Worm (Caenorhabditis elegans): ENCODE data around the gene Y64H9A.2.

Y64H9A.2 gene

ce11 chrX:5077696-5078343 lies 34.0 kb downstream of the Y64H9A.2 start, which contains the start of gene cal-5 (continued):
- TF ChIP-seq nhr-21 (tag; optimal IDR thresholded peaks at IDR 0.05) (peak; percentile 71), nhr-11 (tag; optimal IDR thresholded peaks at IDR 0.05) (no peak), nhr-237 (tag; optimal IDR thresholded peaks at IDR 0.05) (no peak), dmd-4 (tag; optimal IDR thresholded peaks at IDR 0.05) (no peak), nhr-129 (tag; optimal IDR thresholded peaks at IDR 0.05) (peak; percentile 12), unc-62 (GFP tag; optimal IDR thresholded peaks at IDR 0.05) (no peak), mbf-1 (tag; optimal IDR thresholded peaks at IDR 0.05) (no peak), peb-1 (tag; optimal IDR thresholded peaks at IDR 0.05) (no peak), sem-4 (tag; optimal IDR thresholded peaks at IDR 0.05) (no peak), elt-1 (tag; optimal IDR thresholded peaks at IDR 0.05) (no peak), lin-39 (tag; optimal IDR thresholded peaks at IDR 0.05) (no peak), skn-1 (tag; optimal IDR thresholded peaks at IDR 0.05) (no peak), nhr-10 (tag; optimal IDR thresholded peaks at IDR 0.05) (no peak), ceh-82 (tag; optimal IDR thresholded peaks at IDR 0.05) (no peak), zag-1 (tag; optimal IDR thresholded peaks at IDR 0.05) (no peak), nhr-23 (tag; optimal IDR thresholded peaks at IDR 0.05) (no peak), ztf-1 (GFP tag; conservative IDR thresholded peaks at IDR 0.05) (no peak)

- TF ChIP-seq ceh-82 (tag; optimal IDR thresholded peaks at IDR 0.05) = no peak
- TF ChIP-seq nhr-25 (tag; optimal IDR thresholded peaks at IDR 0.05) = peak; percentile 63
- peak; percentile 40 for TF ChIP-seq sma-3 (GFP tag; optimal IDR thresholded peaks at IDR 0.05)
- peak; percentile 46 for TF ChIP-seq sma-9 (GFP tag; optimal IDR thresholded peaks at IDR 0.05)
- TF ChIP-seq sma-9 (tag; optimal IDR thresholded peaks at IDR 0.05) = no peak
- no peak for TF ChIP-seq unc-55 (GFP tag; optimal IDR thresholded peaks at IDR 0.05)
- peak; percentile 1 for TF ChIP-seq crh-2 (tag; optimal IDR thresholded peaks at IDR 0.05)
Measured at ce11 chrX:5079297-5079696, 35.5 kb downstream of the Y64H9A.2 start.

- TF ChIP-seq nhr-11 (tag; optimal IDR thresholded peaks at IDR 0.05) = no peak
- TF ChIP-seq blmp-1 (tag; optimal IDR thresholded peaks at IDR 0.05; ENCODE audit: insufficient read depth) = no peak
- no peak for TF ChIP-seq skn-1 (tag; optimal IDR thresholded peaks at IDR 0.05)
- TF ChIP-seq sem-4 (tag; optimal IDR thresholded peaks at IDR 0.05) = no peak
- TF ChIP-seq mab-5 (tag; optimal IDR thresholded peaks at IDR 0.05) = no peak
- TF ChIP-seq fos-1 (tag; optimal IDR thresholded peaks at IDR 0.05) = no peak
Measured at ce11 chrX:5084080-5084479, 40.3 kb downstream of the Y64H9A.2 start.

DNA sequence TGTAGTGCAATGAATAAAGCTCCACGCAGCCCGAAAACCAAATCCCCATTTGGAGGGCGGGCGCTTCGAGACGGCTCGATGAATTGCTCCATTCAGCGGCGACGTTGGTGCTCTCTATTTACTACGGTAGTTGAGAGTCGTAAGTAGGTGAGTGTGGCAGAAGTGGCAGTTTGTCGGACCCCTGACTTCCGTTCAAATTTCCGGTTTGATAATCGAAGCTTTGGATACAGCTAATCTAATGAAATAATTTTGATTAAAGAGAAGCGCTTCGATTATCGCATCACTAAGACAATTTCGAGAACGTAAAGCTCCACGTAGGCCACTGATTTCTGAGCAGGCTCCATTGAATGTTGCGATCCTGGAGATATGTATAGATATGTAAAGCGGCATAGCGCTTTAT lies 40.7 kb downstream of the Y64H9A.2 start, which contains the start of gene ets-5:
ets-5 (minus strand) TSS at position 32 of the 400 bp plus-strand sequence.
- no peak for TF ChIP-seq nhr-77 (tag; optimal IDR thresholded peaks at IDR 0.05)
- TF ChIP-seq ceh-82 (tag; optimal IDR thresholded peaks at IDR 0.05) = no peak
- no peak for TF ChIP-seq fos-1 (tag; optimal IDR thresholded peaks at IDR 0.05)
- no peak for TF ChIP-seq unc-55 (GFP tag; optimal IDR thresholded peaks at IDR 0.05)
- TF ChIP-seq unc-39 (tag; optimal IDR thresholded peaks at IDR 0.05) = no peak
- TF ChIP-seq mdl-1 (tag; optimal IDR thresholded peaks at IDR 0.05) = no peak
- no peak for TF ChIP-seq zag-1 (tag; optimal IDR thresholded peaks at IDR 0.05)
- no peak for TF ChIP-seq peb-1 (tag; optimal IDR thresholded peaks at IDR 0.05)
- no peak for TF ChIP-seq ama-1 (optimal IDR thresholded peaks at IDR 0.05)
- TF ChIP-seq sma-9 (GFP tag; optimal IDR thresholded peaks at IDR 0.05) = no peak
- TF ChIP-seq sma-9 (tag; optimal IDR thresholded peaks at IDR 0.05) = no peak
- TF ChIP-seq F13H6.1 (tag; optimal IDR thresholded peaks at IDR 0.05) = no peak
- TF ChIP-seq nhr-12 (tag; optimal IDR thresholded peaks at IDR 0.05) = no peak
- TF ChIP-seq ceh-16 (tag; optimal IDR thresholded peaks at IDR 0.05) = no peak
- no peak for TF ChIP-seq blmp-1 (tag; optimal IDR thresholded peaks at IDR 0.05; ENCODE audit: insufficient read depth)
- TF ChIP-seq nhr-21 (tag; optimal IDR thresholded peaks at IDR 0.05) = no peak
- TF ChIP-seq skn-1 (tag; optimal IDR thresholded peaks at IDR 0.05) = no peak
- TF ChIP-seq unc-62 (GFP tag; optimal IDR thresholded peaks at IDR 0.05) = no peak
- TF ChIP-seq mbf-1 (tag; optimal IDR thresholded peaks at IDR 0.05) = no peak
- TF ChIP-seq gmeb-1 (tag; optimal IDR thresholded peaks at IDR 0.05) = no peak
- no peak for TF ChIP-seq R02D3.7 (tag; optimal IDR thresholded peaks at IDR 0.05)

DNA sequence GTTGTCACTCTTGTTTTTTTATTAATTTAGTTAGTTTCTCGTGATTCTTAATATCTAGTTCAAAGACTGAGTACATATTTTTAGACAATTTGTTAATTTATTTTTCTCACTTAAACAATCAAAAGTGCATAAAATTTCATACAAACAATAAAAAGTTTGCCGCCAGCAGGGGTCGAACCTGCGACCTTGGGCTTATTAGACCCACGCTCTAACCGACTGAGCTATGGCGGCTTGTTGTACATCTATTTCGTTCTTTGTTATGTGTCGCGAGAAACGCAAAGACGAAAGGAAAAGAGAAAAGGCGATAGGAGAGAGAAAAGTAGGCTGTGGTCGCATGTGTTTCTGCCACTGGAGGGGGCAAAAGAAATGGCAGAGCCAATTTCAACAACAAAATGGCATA lies 41.7 kb downstream of the Y64H9A.2 start:
- TF ChIP-seq blmp-1 (tag; optimal IDR thresholded peaks at IDR 0.05; ENCODE audit: insufficient read depth) (peak; percentile 22), unc-62 (GFP tag; optimal IDR thresholded peaks at IDR 0.05) (peak; percentile 26), nhr-129 (tag; optimal IDR thresholded peaks at IDR 0.05) (peak; percentile 89), nhr-12 (tag; optimal IDR thresholded peaks at IDR 0.05) (no peak), ztf-11 (tag; optimal IDR thresholded peaks at IDR 0.05) (no peak), gmeb-1 (tag; optimal IDR thresholded peaks at IDR 0.05) (peak; percentile 60), nhr-23 (tag; optimal IDR thresholded peaks at IDR 0.05) (no peak), egl-27 (tag; optimal IDR thresholded peaks at IDR 0.05) (peak; percentile 89), ceh-82 (tag; optimal IDR thresholded peaks at IDR 0.05) (no peak), nhr-11 (tag; optimal IDR thresholded peaks at IDR 0.05) (peak; percentile 8), ZK546.5 (tag; optimal IDR thresholded peaks at IDR 0.05) (no peak), elt-1 (tag; optimal IDR thresholded peaks at IDR 0.05) (no peak), lin-13 (GFP tag; optimal IDR thresholded peaks at IDR 0.05) (peak; percentile 83), unc-39 (tag; optimal IDR thresholded peaks at IDR 0.05) (no peak), aly-2 (tag; optimal IDR thresholded peaks at IDR 0.05) (no peak), nhr-237 (tag; optimal IDR thresholded peaks at IDR 0.05) (no peak), ceh-16 (tag; optimal IDR thresholded peaks at IDR 0.05) (no peak), ztf-4 (tag; optimal IDR thresholded peaks at IDR 0.05) (peak; percentile 47), nhr-77 (tag; optimal IDR thresholded peaks at IDR 0.05) (no peak), R02D3.7 (tag; optimal IDR thresholded peaks at IDR 0.05) (no peak), lin-11 (tag; optimal IDR thresholded peaks at IDR 0.05) (peak; percentile 69), alr-1 (tag; optimal IDR thresholded peaks at IDR 0.05) (no peak), mbf-1 (tag; optimal IDR thresholded peaks at IDR 0.05) (no peak), ama-1 (optimal IDR thresholded peaks at IDR 0.05) (no peak), sma-3 (GFP tag; optimal IDR thresholded peaks at IDR 0.05) (peak; percentile 72)

All from whole organism, L2 larva.